Worm (Caenorhabditis elegans): ENCODE measurements around the gene srw-66.

DNA sequence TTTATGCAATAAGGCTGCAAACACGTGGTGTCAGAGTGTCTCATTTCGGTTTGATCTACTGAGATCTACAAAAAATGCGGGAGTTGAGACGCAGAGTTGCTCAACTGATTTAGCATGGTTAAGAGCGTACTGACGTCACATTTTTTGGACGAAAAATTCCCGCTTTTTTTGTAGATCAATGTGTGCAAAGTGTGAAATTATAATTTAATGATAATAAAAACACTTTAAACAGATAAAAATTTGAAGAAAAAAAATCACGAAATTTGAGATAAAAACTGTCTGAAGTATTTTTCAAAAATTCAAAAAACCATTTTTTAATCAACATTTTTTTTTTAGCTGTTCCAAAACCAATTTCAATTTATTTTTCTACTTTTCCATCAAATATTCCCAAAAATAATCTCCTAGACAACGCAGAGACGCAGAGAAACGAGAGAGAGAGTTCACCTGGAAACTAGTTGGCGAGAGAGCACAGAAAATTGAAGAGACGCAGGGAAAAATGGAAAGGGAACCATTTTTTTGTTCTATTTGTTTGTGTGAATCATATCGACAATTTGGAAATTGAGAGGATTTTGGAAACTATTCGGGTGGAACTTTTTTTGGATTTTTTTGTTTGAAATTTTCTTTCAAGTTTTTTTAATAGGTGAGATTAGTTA lies 25.5 kb upstream of the srw-66 start:
- TF ChIP-seq elt-3 (tag; optimal IDR thresholded peaks at IDR 0.05) (no peak), nhr-28 (tag; optimal IDR thresholded peaks at IDR 0.05) (no peak), ceh-83 (GFP tag; optimal IDR thresholded peaks at IDR 0.05) (no peak), sptf-1 (tag; optimal IDR thresholded peaks at IDR 0.05) (no peak), unc-62 (GFP tag; optimal IDR thresholded peaks at IDR 0.05) (no peak), lsy-2 (tag; optimal IDR thresholded peaks at IDR 0.05) (no peak), lin-13 (tag; optimal IDR thresholded peaks at IDR 0.05) (no peak), ztf-11 (tag; optimal IDR thresholded peaks at IDR 0.05) (no peak)

Measured in whole organism, mixed stage, embryonic.